Fruit fly (Drosophila melanogaster) whole organism, embryonic: ENCODE data around the gene CG34135.

Experiments used
- Abd-B ChIP-seq: fragments of 200-800 bp; sonication (Bioruptor generic); optimal IDR thresholded peaks from 2 replicates; lab custom pipeline; 2018; ENCODE audit warnings: missing biosample characterization, mild to moderate bottlenecking, missing genetic modification characterization, moderate library complexity
- C15 ChIP-seq: fragments of 200-800 bp; sonication (Bioruptor generic); IDR thresholded peaks from 3 replicates; pipeline ENCODE4 v1.3.6; 2022; ENCODE audit warnings: missing biosample characterization, missing genetic modification characterization
- CG10321 ChIP-seq: fragments of 200-800 bp; sonication (Bioruptor generic); IDR thresholded peaks from 2 replicates; pipeline ENCODE4 v1.3.6; 2022; ENCODE audit warnings: missing biosample characterization, missing genetic modification characterization
- CG10565 ChIP-seq: fragments of 200-800 bp; sonication (Bioruptor generic); optimal IDR thresholded peaks from 3 replicates; lab custom pipeline; 2016; ENCODE audit warnings: missing biosample characterization, mild to moderate bottlenecking, missing genetic modification characterization
- CG10654 ChIP-seq: fragments of 200-800 bp; sonication (Bioruptor generic); optimal IDR thresholded peaks from 2 replicates; lab custom pipeline; 2016; ENCODE audit warnings: missing biosample characterization, missing genetic modification characterization
- CG11247 ChIP-seq: fragments of 200-800 bp; sonication (Bioruptor generic); IDR thresholded peaks from 2 replicates; pipeline ENCODE4 v1.3.6; 2022; ENCODE audit warnings: missing biosample characterization, missing genetic modification characterization
- CG11398 ChIP-seq: fragments of 200-800 bp; sonication (Bioruptor generic); optimal IDR thresholded peaks from 2 replicates; lab custom pipeline; 2016; ENCODE audit warnings: missing biosample characterization, missing genetic modification characterization
- CG11696 ChIP-seq: fragments of 200-800 bp; sonication (Bioruptor generic); IDR thresholded peaks from 2 replicates; pipeline ENCODE4 v1.3.6; 2022; ENCODE audit warnings: missing biosample characterization, missing genetic modification characterization
- CG12942 ChIP-seq: fragments of 200-800 bp; sonication (Bioruptor generic); optimal IDR thresholded peaks from 3 replicates; lab custom pipeline; 2016; ENCODE audit warnings: missing biosample characterization, missing genetic modification characterization
- CG14441 ChIP-seq: fragments of 200-800 bp; sonication (Bioruptor generic); IDR thresholded peaks from 2 replicates; pipeline ENCODE4 v1.3.6; 2022; ENCODE audit warnings: missing biosample characterization, missing genetic modification characterization
- CG15514 ChIP-seq: fragments of 200-800 bp; sonication (Bioruptor generic); optimal IDR thresholded peaks from 3 replicates; lab custom pipeline; 2017; ENCODE audit warnings: missing biosample characterization, missing genetic modification characterization, mild to moderate bottlenecking, moderate library complexity, missing genetic modification reagents
- CG1603 ChIP-seq: fragments of 200-800 bp; sonication (Bioruptor generic); optimal IDR thresholded peaks from 2 replicates; lab custom pipeline; 2019; ENCODE audit warnings: missing biosample characterization, mild to moderate bottlenecking, missing genetic modification characterization, moderate library complexity
- CG1647 ChIP-seq: fragments of 200-800 bp; sonication (Bioruptor generic); optimal IDR thresholded peaks from 3 replicates; lab custom pipeline; 2016; ENCODE audit warnings: missing biosample characterization, missing genetic modification characterization
- CG17912 ChIP-seq: fragments of 200-800 bp; sonication (Bioruptor generic); optimal IDR thresholded peaks from 2 replicates; lab custom pipeline; 2018; ENCODE audit warnings: missing biosample characterization, mild to moderate bottlenecking, missing genetic modification characterization
- CG18476 ChIP-seq: fragments of 200-800 bp; sonication (Bioruptor generic); optimal IDR thresholded peaks from 2 replicates; lab custom pipeline; 2016; ENCODE audit warnings: missing biosample characterization, mild to moderate bottlenecking, missing genetic modification characterization
- CG2202 ChIP-seq: fragments of 200-800 bp; sonication (Bioruptor generic); optimal IDR thresholded peaks from 2 replicates; lab custom pipeline; 2018; ENCODE audit warnings: missing biosample characterization, mild to moderate bottlenecking, missing genetic modification characterization
- CG8478 ChIP-seq: fragments of >200 bp; optimal IDR thresholded peaks from 2 replicates; lab custom pipeline; 2018
- CG9215 ChIP-seq: fragments of 200-800 bp; sonication (Bioruptor generic); IDR thresholded peaks from 2 replicates; pipeline ENCODE4 v1.3.6; 2022; ENCODE audit warnings: missing biosample characterization, missing genetic modification characterization
- CG9609 ChIP-seq: fragments of 200-800 bp; sonication (Bioruptor generic); optimal IDR thresholded peaks from 3 replicates; lab custom pipeline; 2016; ENCODE audit warnings: missing biosample characterization, missing genetic modification characterization
- CG9727 ChIP-seq: fragments of 200-800 bp; sonication (Bioruptor generic); optimal IDR thresholded peaks from 3 replicates; lab custom pipeline; 2017; ENCODE audit warnings: missing biosample characterization, mild to moderate bottlenecking, missing genetic modification characterization
- CTCF ChIP-seq: fragments of 200-800 bp; sonication (Bioruptor generic); optimal IDR thresholded peaks from 2 replicates; lab custom pipeline; 2017; ENCODE audit warnings: missing biosample characterization, mild to moderate bottlenecking, missing genetic modification characterization, moderate library complexity
- Deaf1 ChIP-seq: fragments of 200-800 bp; optimal IDR thresholded peaks from 3 replicates; lab custom pipeline; 2019; ENCODE audit warnings: missing biosample characterization, mild to moderate bottlenecking, missing genetic modification characterization, moderate library complexity
- Dp ChIP-seq: fragments of 200-800 bp; sonication (Bioruptor generic); optimal IDR thresholded peaks from 2 replicates; lab custom pipeline; 2018; ENCODE audit warnings: missing biosample characterization, mild to moderate bottlenecking, missing genetic modification characterization, moderate library complexity
- GATAe ChIP-seq: fragments of 200-800 bp; sonication (Bioruptor generic); conservative IDR thresholded peaks from 2 replicates; pipeline ENCODE4 v1.3.6; 2022; ENCODE audit warnings: missing biosample characterization, missing genetic modification characterization
- Gsc ChIP-seq: fragments of 200-800 bp; sonication (Bioruptor generic); IDR thresholded peaks from 2 replicates; pipeline ENCODE4 v1.3.6; 2022; ENCODE audit warnings: missing biosample characterization, missing genetic modification characterization
- MBD-R2 ChIP-seq: fragments of 200-800 bp; sonication (Bioruptor generic); IDR thresholded peaks from 2 replicates; pipeline ENCODE4 v1.3.6; 2022; ENCODE audit warnings: missing biosample characterization, missing genetic modification characterization
- NC2α ChIP-seq: fragments of 200-800 bp; sonication (Bioruptor generic); optimal IDR thresholded peaks from 2 replicates; lab custom pipeline; 2016; ENCODE audit warnings: missing biosample characterization, missing genetic modification characterization
- NC2β ChIP-seq: fragments of 200-800 bp; sonication (Bioruptor generic); optimal IDR thresholded peaks from 2 replicates; lab custom pipeline; 2016; ENCODE audit warnings: missing biosample characterization, missing genetic modification characterization
- Oli ChIP-seq: fragments of 200-800 bp; sonication (Bioruptor generic); optimal IDR thresholded peaks from 2 replicates; lab custom pipeline; 2018; ENCODE audit warnings: missing biosample characterization, mild to moderate bottlenecking, missing genetic modification characterization, moderate library complexity
- Vsx1 ChIP-seq: fragments of 200-800 bp; sonication (Bioruptor generic); optimal IDR thresholded peaks from 2 replicates; lab custom pipeline; 2017; ENCODE audit warnings: missing biosample characterization, mild to moderate bottlenecking, missing genetic modification characterization, missing genetic modification reagents
- amos ChIP-seq: fragments of 200-800 bp; sonication (Bioruptor generic); IDR thresholded peaks from 2 replicates; pipeline ENCODE4 v1.3.6; 2022; ENCODE audit warnings: missing biosample characterization, missing genetic modification characterization; ENCODE audit not compliant: partially characterized antibody
- bsh ChIP-seq, 2 experiments: fragments of 200-800 bp; sonication (Bioruptor generic); optimal IDR thresholded peaks; 2 replicates each; lab custom pipeline; 2017 to 2018; ENCODE audit warnings: mild to moderate bottlenecking in 2 of 2, missing biosample characterization in 2 of 2, missing genetic modification characterization in 2 of 2, moderate library complexity in 1 of 2
- croc ChIP-seq: fragments of 200-800 bp; sonication (Bioruptor generic); conservative IDR thresholded peaks from 3 replicates; pipeline ENCODE4 v1.3.6; 2022; ENCODE audit warnings: missing biosample characterization, missing genetic modification characterization
- dmrt99B ChIP-seq: fragments of 200-800 bp; sonication (Bioruptor generic); optimal IDR thresholded peaks from 2 replicates; lab custom pipeline; 2018; ENCODE audit warnings: missing biosample characterization, mild to moderate bottlenecking, missing genetic modification characterization, moderate library complexity
- eve ChIP-seq, 2 experiments: fragments of >200 bp; optimal IDR thresholded peaks; 2 replicates each; lab custom pipeline; 2017; ENCODE audit warnings: missing biosample characterization in 2 of 2, missing genetic modification characterization in 2 of 2
- ewg ChIP-seq: fragments of 200-800 bp; sonication (Bioruptor generic); optimal IDR thresholded peaks from 3 replicates; lab custom pipeline; 2017; ENCODE audit warnings: mild to moderate bottlenecking, missing biosample characterization, missing genetic modification reagents, missing genetic modification characterization
- fu2 ChIP-seq: fragments of 200-800 bp; sonication (Bioruptor generic); optimal IDR thresholded peaks from 2 replicates; lab custom pipeline; 2016; ENCODE audit warnings: missing biosample characterization, missing genetic modification characterization
- gcm2 ChIP-seq: fragments of 200-800 bp; sonication (Bioruptor generic); optimal IDR thresholded peaks from 2 replicates; lab custom pipeline; 2016; ENCODE audit warnings: missing biosample characterization, missing genetic modification characterization
- ind ChIP-seq: fragments of 200-800 bp; sonication (Bioruptor generic); optimal IDR thresholded peaks from 3 replicates; lab custom pipeline; 2016; ENCODE audit warnings: missing biosample characterization, missing genetic modification characterization
- jigr1 ChIP-seq: fragments of 200-800 bp; sonication (Bioruptor generic); IDR thresholded peaks from 3 replicates; pipeline ENCODE4 v1.3.6; 2022; ENCODE audit warnings: missing biosample characterization, missing genetic modification characterization
- lmd ChIP-seq: fragments of 200-800 bp; sonication (Bioruptor generic); IDR thresholded peaks from 2 replicates; pipeline ENCODE4 v1.3.6; 2022; ENCODE audit warnings: missing biosample characterization, missing genetic modification characterization
- nerfin-1 ChIP-seq: fragments of 200-800 bp; sonication (Bioruptor generic); optimal IDR thresholded peaks from 3 replicates; lab custom pipeline; 2019; ENCODE audit warnings: missing biosample characterization, mild to moderate bottlenecking, missing genetic modification characterization, moderate library complexity
- pfk ChIP-seq: fragments of 200-800 bp; sonication (Bioruptor generic); optimal IDR thresholded peaks from 2 replicates; lab custom pipeline; 2018; ENCODE audit warnings: missing biosample characterization, mild to moderate bottlenecking, missing genetic modification characterization, moderate library complexity
- pho ChIP-seq: fragments of 200-800 bp; sonication (Bioruptor generic); optimal IDR thresholded peaks from 2 replicates; lab custom pipeline; 2016; ENCODE audit warnings: missing biosample characterization, missing genetic modification characterization
- psq ChIP-seq: fragments of 200-800 bp; sonication (Bioruptor generic); optimal IDR thresholded peaks from 2 replicates; lab custom pipeline; 2017; ENCODE audit warnings: missing biosample characterization, missing genetic modification characterization
- salm ChIP-seq: fragments of 200-800 bp; sonication (Bioruptor generic); optimal IDR thresholded peaks from 2 replicates; lab custom pipeline; 2018; ENCODE audit warnings: missing biosample characterization, mild to moderate bottlenecking, missing genetic modification characterization
- stc ChIP-seq: fragments of 200-800 bp; sonication (Bioruptor generic); IDR thresholded peaks from 2 replicates; pipeline ENCODE4 v1.3.6; 2022; ENCODE audit warnings: missing biosample characterization, missing genetic modification characterization
- sug ChIP-seq: fragments of 200-800 bp; optimal IDR thresholded peaks from 2 replicates; lab custom pipeline; 2019; ENCODE audit warnings: missing biosample characterization, mild to moderate bottlenecking, missing genetic modification characterization, moderate library complexity
- tio ChIP-seq: fragments of 200-800 bp; sonication (Bioruptor generic); optimal IDR thresholded peaks from 2 replicates; lab custom pipeline; 2017; ENCODE audit warnings: missing biosample characterization, missing genetic modification characterization, inconsistent platforms
- twi ChIP-seq: fragments of 200-800 bp; optimal IDR thresholded peaks from 2 replicates; lab custom pipeline; 2019; ENCODE audit warnings: missing biosample characterization, mild to moderate bottlenecking, missing genetic modification characterization, moderate library complexity
- vnd ChIP-seq: fragments of 200-800 bp; sonication (Bioruptor generic); IDR thresholded peaks from 3 replicates; pipeline ENCODE4 v1.3.6; 2022; ENCODE audit warnings: missing biosample characterization, missing genetic modification characterization; ENCODE audit not compliant: partially characterized antibody

CG34135 gene

DNA sequence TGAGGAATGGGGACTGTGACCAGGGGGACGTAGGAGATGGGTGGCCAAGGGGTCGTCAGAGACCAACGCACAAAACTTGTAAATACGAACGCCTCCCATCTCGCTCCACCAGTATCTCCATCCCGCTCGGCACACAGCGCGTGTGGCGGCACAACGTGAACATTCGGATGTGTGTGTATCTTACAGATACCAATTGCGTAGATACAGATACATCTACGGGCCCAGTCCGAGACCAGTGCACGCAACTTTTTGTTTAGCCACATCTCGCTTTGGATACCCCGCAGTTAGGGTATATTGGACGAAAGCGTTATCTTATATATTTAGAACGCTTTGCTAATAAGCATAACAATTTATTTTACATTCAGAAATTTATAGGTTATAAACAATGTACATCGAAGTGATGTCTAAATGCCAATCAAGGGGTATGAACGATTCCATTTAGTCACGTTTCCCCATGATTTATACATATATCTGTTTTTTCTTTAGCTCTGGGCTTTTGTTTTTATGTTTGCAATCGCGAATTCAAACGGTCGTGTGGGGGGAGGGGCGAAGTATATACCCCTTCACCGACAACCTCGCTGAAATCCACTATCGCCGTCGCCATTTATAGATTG, 43.4 kb upstream of the CG34135 start (continued):
- TF ChIP-seq CG15514 (GFP tag; lab: Kevin White, UChicago): peak; percentile 95
- TF ChIP-seq CG12942 (GFP tag; lab: Kevin White, UChicago): peak; percentile 98
- TF ChIP-seq salm (tag; lab: Kevin White, UChicago): peak; percentile 98
- TF ChIP-seq croc: peak; percentile 96
- no peak for TF ChIP-seq CG8478 (lab: Kevin White, UChicago)
- peak; percentile 97 for TF ChIP-seq GATAe (GFP tag; lab: Robert Waterston, UW)
- TF ChIP-seq Gsc (GFP tag; lab: Robert Waterston, UW): no peak
- peak; percentile 98 for TF ChIP-seq NC2β (GFP tag; lab: Kevin White, UChicago)
- peak; percentile 97 for TF ChIP-seq ewg (GFP tag; lab: Kevin White, UChicago)
- TF ChIP-seq CG9215 (GFP tag; lab: Robert Waterston, UW): peak; percentile 98
- peak; percentile 98 for TF ChIP-seq gcm2 (GFP tag; lab: Kevin White, UChicago)
- TF ChIP-seq dmrt99B (tag; lab: Kevin White, UChicago): peak; percentile 100
- TF ChIP-seq eve (GFP tag; optimal IDR thresholded peaks at IDR 0.05; lab: Kevin White, UChicago): peak in 1 of 2 experiments; percentile 99
- peak; percentile 85 for TF ChIP-seq CG10321 (GFP tag; lab: Robert Waterston, UW)
- TF ChIP-seq pfk (GFP tag; lab: Kevin White, UChicago): peak; percentile 45
- peak; percentile 99 for TF ChIP-seq lmd (GFP tag; lab: Robert Waterston, UW)
- peak; percentile 99 for TF ChIP-seq Oli (tag; lab: Kevin White, UChicago)
- peak; percentile 98 for TF ChIP-seq CG9609 (GFP tag; lab: Kevin White, UChicago)
- TF ChIP-seq C15 (GFP tag; lab: Robert Waterston, UW): peak; percentile 98
- TF ChIP-seq stc (GFP tag; lab: Robert Waterston, UW): peak; percentile 98
- TF ChIP-seq pho: peak; percentile 99
- TF ChIP-seq CG11398 (GFP tag; lab: Kevin White, UChicago): peak; percentile 97
- TF ChIP-seq CG14441 (GFP tag; lab: Robert Waterston, UW): peak; percentile 99
- TF ChIP-seq bsh (GFP tag; optimal IDR thresholded peaks at IDR 0.05; lab: Kevin White, UChicago): peak; percentile 96 to 99
- TF ChIP-seq Vsx1 (GFP tag; lab: Kevin White, UChicago): peak; percentile 95
- TF ChIP-seq CG18476: peak; percentile 97
- peak; percentile 98 for TF ChIP-seq CG1603
- TF ChIP-seq CG9727: peak; percentile 99
- peak; percentile 99 for TF ChIP-seq CG11247 (GFP tag; lab: Robert Waterston, UW)
- TF ChIP-seq psq: peak; percentile 95
- peak; percentile 99 for TF ChIP-seq Abd-B (GFP tag; lab: Kevin White, UChicago)
- TF ChIP-seq jigr1 (GFP tag; lab: Robert Waterston, UW): peak; percentile 97
- TF ChIP-seq MBD-R2 (GFP tag; lab: Robert Waterston, UW): peak; percentile 99
- peak; percentile 99 for TF ChIP-seq ind
- peak; percentile 99 for TF ChIP-seq tio (GFP tag; lab: Kevin White, UChicago)
- peak; percentile 37 for TF ChIP-seq Dp (GFP tag; lab: Kevin White, UChicago)
- TF ChIP-seq Deaf1 (tag; lab: Kevin White, UChicago): peak; percentile 88
- TF ChIP-seq fu2 (GFP tag; lab: Kevin White, UChicago): peak; percentile 98
- peak; percentile 75 for TF ChIP-seq CTCF (GFP tag; lab: Kevin White, UChicago)
- TF ChIP-seq twi: peak; percentile 95
- peak; percentile 96 for TF ChIP-seq nerfin-1 (tag; lab: Kevin White, UChicago)
- peak; percentile 98 for TF ChIP-seq NC2α (GFP tag; lab: Kevin White, UChicago)
- no peak for TF ChIP-seq vnd
- TF ChIP-seq CG11696 (GFP tag; lab: Robert Waterston, UW): peak; percentile 96
- TF ChIP-seq CG1647 (GFP tag; lab: Kevin White, UChicago): peak; percentile 99
- peak; percentile 95 for TF ChIP-seq CG10565 (GFP tag; lab: Kevin White, UChicago)
- peak; percentile 95 for TF ChIP-seq CG17912
- TF ChIP-seq CG2202 (tag; lab: Kevin White, UChicago): peak; percentile 94
- peak; percentile 98 for TF ChIP-seq sug
- TF ChIP-seq amos (GFP tag; lab: Robert Waterston, UW): no peak; the same call in 1 of the 2 replicates
- TF ChIP-seq CG10654 (GFP tag; lab: Kevin White, UChicago): peak; percentile 98
